Worm (Caenorhabditis elegans) whole organism, early embryonic: ENCODE data around the gene rga-3.

Source experiments
- B0310.2 ChIP-seq: sonication (generic microtip); optimal IDR thresholded peaks from 2 replicates; lab custom pipeline; 2016; ENCODE audit warnings: mild to moderate bottlenecking, missing genetic modification characterization, missing compliant biosample characterization
- F13C5.2 ChIP-seq: sonication (generic microtip); optimal IDR thresholded peaks from 2 replicates; lab custom pipeline; 2017; ENCODE audit warnings: mild to moderate bottlenecking, missing genetic modification characterization, inconsistent platforms, missing compliant biosample characterization
- aly-1 ChIP-seq: sonication (generic microtip); optimal IDR thresholded peaks from 2 replicates; lab custom pipeline; 2016; ENCODE audit warnings: missing genetic modification characterization, missing compliant biosample characterization
- ama-1 ChIP-seq: fragments of 150-350 bp; optimal IDR thresholded peaks from 2 replicates; lab custom pipeline; 2014
- flt-1 ChIP-seq: fragments of 200-800 bp; sonication (Bioruptor generic); IDR thresholded peaks from 2 replicates; pipeline ENCODE4 v1.3.6; 2022; ENCODE audit warnings: missing genetic modification characterization, missing compliant biosample characterization
- hmbx-1 ChIP-seq: sonication (generic microtip); optimal IDR thresholded peaks from 2 replicates; lab custom pipeline; 2016; ENCODE audit warnings: mild to moderate bottlenecking, missing genetic modification characterization, missing compliant biosample characterization
- hmg-4 ChIP-seq: fragments of 200-800 bp; sonication (Bioruptor generic); optimal IDR thresholded peaks from 2 replicates; lab custom pipeline; 2018; ENCODE audit warnings: mild to moderate bottlenecking, missing genetic modification characterization, missing compliant biosample characterization
- pes-1 ChIP-seq: fragments of 200-800 bp; sonication (Bioruptor generic); IDR thresholded peaks from 2 replicates; pipeline ENCODE4 v1.3.6; 2022; ENCODE audit warnings: missing genetic modification reagents, missing genetic modification characterization, missing compliant biosample characterization
- scrt-1 ChIP-seq: fragments of 200-800 bp; sonication (Bioruptor generic); IDR thresholded peaks from 2 replicates; pipeline ENCODE4 v1.3.6; 2022; ENCODE audit warnings: missing genetic modification characterization, missing compliant biosample characterization
- tbx-11 ChIP-seq: fragments of 200-800 bp; sonication (Bioruptor generic); IDR thresholded peaks from 2 replicates; pipeline ENCODE4 v1.3.6; 2022; ENCODE audit warnings: missing genetic modification characterization, missing compliant biosample characterization

- no peak for TF ChIP-seq hmg-4 (GFP tag; lab: Kevin White, UChicago)
- TF ChIP-seq pes-1 (GFP tag; lab: Robert Waterston, UW) = no peak
- no peak for TF ChIP-seq ama-1 (lab: Kevin White, UChicago)
- TF ChIP-seq tbx-11 (GFP tag; lab: Robert Waterston, UW) = no peak
- TF ChIP-seq F13C5.2 (tag; lab: Kevin White, UChicago) = no peak
- no peak for TF ChIP-seq flt-1 (GFP tag; lab: Robert Waterston, UW)
- TF ChIP-seq scrt-1 = no peak
- TF ChIP-seq B0310.2 = no peak
- no peak for TF ChIP-seq aly-1 (tag; lab: Kevin White, UChicago)
- no peak for TF ChIP-seq hmbx-1 (tag; lab: Kevin White, UChicago)
Observed at ce11 chrV:5695635-5696034, 22.1 kb upstream of the rga-3 start.
